Fruit fly (Drosophila melanogaster): ENCODE measurements around the gene mew.

Gene mew

DNA sequence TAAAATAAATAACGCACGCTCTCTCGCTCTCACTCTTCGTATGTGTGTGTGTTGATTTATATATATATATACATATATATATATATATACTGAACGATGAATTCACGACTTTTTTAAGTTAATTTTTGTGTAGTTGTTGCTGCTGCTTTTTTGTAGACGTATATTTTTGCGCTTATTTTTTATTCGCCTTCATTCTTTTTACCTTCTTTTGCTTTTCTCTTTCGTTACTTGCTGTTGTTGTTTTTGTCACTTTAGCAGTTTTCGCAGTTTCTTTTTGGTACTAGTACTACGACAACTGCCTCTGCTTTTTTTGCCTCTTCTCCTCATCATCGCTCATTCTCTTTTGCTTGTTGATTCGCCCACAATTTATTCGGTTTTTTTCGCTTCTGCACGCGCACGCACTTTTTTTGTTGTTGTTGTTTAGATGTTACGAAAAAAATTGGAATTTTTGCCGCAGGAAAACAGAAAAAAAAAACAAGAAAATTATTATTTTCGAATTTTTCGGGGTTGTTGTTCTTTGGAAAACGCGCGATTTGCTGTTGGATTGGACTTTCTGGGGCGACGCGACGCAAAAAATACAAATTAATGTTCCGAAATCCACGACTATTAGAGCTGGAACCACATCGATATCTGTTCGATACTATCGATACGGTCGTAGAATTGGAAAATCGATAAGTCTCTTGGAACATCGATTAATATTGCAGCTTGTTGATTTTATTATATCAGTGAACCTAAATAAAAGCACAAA, 26.9 kb upstream of the mew start, which contains the start of the genes HDAC4 and CG15743 (continued):
- TF ChIP-seq CHES-1-like (GFP tag; optimal IDR thresholded peaks at IDR 0.05): peak; percentile 48
- TF ChIP-seq Stat92E (GFP tag; optimal IDR thresholded peaks at IDR 0.05): peak in 1 of 3 experiments; percentile 53
- peak; percentile 52 for TF ChIP-seq CG14710 (tag; optimal IDR thresholded peaks at IDR 0.05)
- TF ChIP-seq CG17385 (GFP tag; optimal IDR thresholded peaks at IDR 0.05): no peak
- no peak for TF ChIP-seq lab (GFP tag; optimal IDR thresholded peaks at IDR 0.05)
- TF ChIP-seq Dbx (GFP tag; IDR thresholded peaks at IDR 0.05): peak; percentile 35; the same call in 1 of the 3 replicates
- TF ChIP-seq Bteb2 (GFP tag; optimal IDR thresholded peaks at IDR 0.05): no peak
- TF ChIP-seq YL-1 (GFP tag; optimal IDR thresholded peaks at IDR 0.05): no peak
- peak; percentile 11 for TF ChIP-seq CG9797 (GFP tag; optimal IDR thresholded peaks at IDR 0.05)
- TF ChIP-seq Oli (tag; optimal IDR thresholded peaks at IDR 0.05): no peak
- TF ChIP-seq Dfd (GFP tag; optimal IDR thresholded peaks at IDR 0.05): no peak
- peak; percentile 92 for TF ChIP-seq unc-4 (GFP tag; IDR thresholded peaks at IDR 0.05; ENCODE audit: partially characterized antibody)
- TF ChIP-seq CG11723 (GFP tag; optimal IDR thresholded peaks at IDR 0.05): no peak
- TF ChIP-seq Dp (GFP tag; optimal IDR thresholded peaks at IDR 0.05): peak; percentile 15
- TF ChIP-seq stwl (tag; optimal IDR thresholded peaks at IDR 0.05): peak; percentile 12
- no peak for TF ChIP-seq ac (GFP tag; optimal IDR thresholded peaks at IDR 0.05)
- TF ChIP-seq Ets97D (GFP tag; optimal IDR thresholded peaks at IDR 0.05): peak; percentile 31
- TF ChIP-seq sd (tag; optimal IDR thresholded peaks at IDR 0.05): peak; percentile 8
- no peak for TF ChIP-seq CG10654 (GFP tag; optimal IDR thresholded peaks at IDR 0.05)
- TF ChIP-seq ato (GFP tag; IDR thresholded peaks at IDR 0.05; ENCODE audit: partially characterized antibody): peak; percentile 80
- TF ChIP-seq Doc3 (GFP tag; IDR thresholded peaks at IDR 0.05; ENCODE audit: partially characterized antibody): peak; percentile 85
- TF ChIP-seq inv (GFP tag; IDR thresholded peaks at IDR 0.05; ENCODE audit: partially characterized antibody): peak; percentile 89
- TF ChIP-seq CG12942 (GFP tag; optimal IDR thresholded peaks at IDR 0.05): no peak
- peak; percentile 18 for TF ChIP-seq nerfin-1 (tag; optimal IDR thresholded peaks at IDR 0.05)
- no peak for TF ChIP-seq CG4854 (GFP tag; optimal IDR thresholded peaks at IDR 0.05)
- TF ChIP-seq Med (GFP tag): peak; percentile 69
- TF ChIP-seq Sry-δ (GFP tag; optimal IDR thresholded peaks at IDR 0.05): peak; percentile 93
- peak; percentile 86 for TF ChIP-seq Opbp (GFP tag; IDR thresholded peaks at IDR 0.05; ENCODE audit: partially characterized antibody)
- no peak for TF ChIP-seq CG12769 (tag; optimal IDR thresholded peaks at IDR 0.05)
- TF ChIP-seq mld (GFP tag; IDR thresholded peaks at IDR 0.05; ENCODE audit: partially characterized antibody): peak; percentile 80; the same call in 2 of the 3 replicates
- peak; percentile 88 for TF ChIP-seq CG13287 (GFP tag; IDR thresholded peaks at IDR 0.05; ENCODE audit: partially characterized antibody)
- TF ChIP-seq sens-2 (GFP tag; IDR thresholded peaks at IDR 0.05): no peak
- TF ChIP-seq insv (GFP tag; optimal IDR thresholded peaks at IDR 0.05): peak in 1 of 2 experiments; percentile 85
- TF ChIP-seq CG10979 (tag; optimal IDR thresholded peaks at IDR 0.05): no peak
- TF ChIP-seq otp (GFP tag; IDR thresholded peaks at IDR 0.05): no peak
- no peak for TF ChIP-seq CG18764 (GFP tag; optimal IDR thresholded peaks at IDR 0.05)
- peak; percentile 37 for TF ChIP-seq nom (GFP tag; optimal IDR thresholded peaks at IDR 0.05)
- no peak for TF ChIP-seq CG7372 (GFP tag; IDR thresholded peaks at IDR 0.05)
- peak; percentile 86 for TF ChIP-seq sqz (GFP tag; optimal IDR thresholded peaks at IDR 0.05)
- peak; percentile 36 for TF ChIP-seq gfzf (GFP tag; optimal IDR thresholded peaks at IDR 0.05)
- peak; percentile 49 for TF ChIP-seq CG12659 (GFP tag; optimal IDR thresholded peaks at IDR 0.05)
- TF ChIP-seq zfh1 (GFP tag; IDR thresholded peaks at IDR 0.05): 0 out of 3 replicates have a peak, but pooled peaks have one; percentile 39
- TF ChIP-seq hb (GFP tag; IDR thresholded peaks at IDR 0.05; ENCODE audit: partially characterized antibody): peak; percentile 91
- peak; percentile 77 for TF ChIP-seq CG2129 (GFP tag; IDR thresholded peaks at IDR 0.05; ENCODE audit: partially characterized antibody)
- TF ChIP-seq CG30403 (GFP tag; optimal IDR thresholded peaks at IDR 0.05): peak; percentile 5
- peak; percentile 32 for TF ChIP-seq her (GFP tag; optimal IDR thresholded peaks at IDR 0.05)
- TF ChIP-seq chinmo (GFP tag; IDR thresholded peaks at IDR 0.05; ENCODE audit: partially characterized antibody): peak; percentile 82; the same call in 1 of the 4 replicates
